Fruit fly (Drosophila melanogaster): ENCODE data around the gene CG16719.

CG16719 gene

DNA sequence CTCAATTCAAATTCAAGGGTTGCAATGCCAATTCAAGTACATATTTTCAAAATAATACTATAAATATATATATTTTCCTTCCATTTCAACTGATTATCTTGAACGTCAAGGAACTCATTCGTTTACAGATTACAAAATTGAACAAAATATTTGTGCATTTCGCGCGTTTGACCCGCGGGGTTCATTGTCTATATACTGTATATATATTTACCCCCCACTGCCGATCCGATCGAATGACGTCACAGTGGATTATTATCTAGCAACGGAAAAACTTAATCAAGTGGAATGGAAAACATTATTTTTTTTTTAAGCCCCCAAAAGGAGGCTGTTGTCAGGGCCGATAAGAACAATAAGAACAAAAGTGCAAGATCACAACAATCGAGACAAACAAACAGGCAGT lies 2.6 kb downstream of the CG16719 start:
- no peak for TF ChIP-seq CG10669 (GFP tag; optimal IDR thresholded peaks at IDR 0.05)
- peak; percentile 95 for TF ChIP-seq svp (GFP tag)

DNA sequence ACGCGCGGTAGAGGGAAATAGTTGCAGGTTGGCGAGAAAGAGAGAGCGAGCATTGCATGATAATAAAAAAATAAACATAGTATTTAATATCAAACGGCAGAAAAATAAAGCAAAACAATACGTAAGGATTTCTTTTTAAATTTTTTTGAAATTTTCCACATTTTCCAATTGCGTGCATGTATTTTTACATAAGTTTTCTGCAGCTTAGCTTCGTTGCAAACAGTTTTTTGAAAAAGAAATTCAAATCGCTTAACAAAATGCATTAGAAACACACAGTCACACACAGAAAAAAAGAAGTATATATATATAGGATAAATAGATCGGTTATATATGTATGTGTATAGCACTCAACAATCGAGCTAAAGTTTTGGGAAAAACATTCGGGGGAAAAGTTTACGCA lies 3.7 kb downstream of the CG16719 start:
- TF ChIP-seq CG6276 (GFP tag; optimal IDR thresholded peaks at IDR 0.05) (no peak), topi (GFP tag; optimal IDR thresholded peaks at IDR 0.05) (no peak), CG15336 (GFP tag; IDR thresholded peaks at IDR 0.05) (no peak), fd85E (GFP tag; optimal IDR thresholded peaks at IDR 0.05) (no peak), fd59A (GFP tag; optimal IDR thresholded peaks at IDR 0.05) (no peak), Smox (GFP tag; optimal IDR thresholded peaks at IDR 0.05) (no peak), CG11902 (GFP tag; optimal IDR thresholded peaks at IDR 0.05) (no peak), CG6854 (GFP tag; optimal IDR thresholded peaks at IDR 0.05) (no peak), Lpt (GFP tag; optimal IDR thresholded peaks at IDR 0.05) (no peak), CG34406 (GFP tag; optimal IDR thresholded peaks at IDR 0.05) (no peak), svp (GFP tag) (no peak)

DNA sequence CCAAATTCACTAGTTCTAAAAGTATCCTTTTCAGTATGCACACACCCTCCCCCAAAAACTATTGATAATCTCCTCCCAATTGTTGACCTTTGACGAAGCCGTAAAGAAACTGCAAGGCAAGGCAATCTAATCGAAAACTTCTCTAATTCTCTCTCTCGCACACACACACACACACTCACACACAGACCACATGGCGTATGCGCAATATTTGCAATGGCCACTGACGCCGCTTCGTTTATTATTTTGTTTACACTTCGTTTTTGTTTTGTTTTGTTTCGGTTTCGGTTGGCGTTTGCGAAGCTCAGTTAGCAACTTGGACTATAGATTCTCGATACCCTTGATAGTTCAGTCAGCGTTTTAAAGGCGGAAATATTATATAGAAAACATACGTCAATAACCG lies 4.8 kb downstream of the CG16719 start:
- no peak for TF ChIP-seq CG8119 (GFP tag; IDR thresholded peaks at IDR 0.05)
- TF ChIP-seq fkh (GFP tag; optimal IDR thresholded peaks at IDR 0.05): peak; percentile 63
- TF ChIP-seq Hr39 (GFP tag; optimal IDR thresholded peaks at IDR 0.05): no peak
- TF ChIP-seq CG31627 (GFP tag; optimal IDR thresholded peaks at IDR 0.05): no peak

DNA sequence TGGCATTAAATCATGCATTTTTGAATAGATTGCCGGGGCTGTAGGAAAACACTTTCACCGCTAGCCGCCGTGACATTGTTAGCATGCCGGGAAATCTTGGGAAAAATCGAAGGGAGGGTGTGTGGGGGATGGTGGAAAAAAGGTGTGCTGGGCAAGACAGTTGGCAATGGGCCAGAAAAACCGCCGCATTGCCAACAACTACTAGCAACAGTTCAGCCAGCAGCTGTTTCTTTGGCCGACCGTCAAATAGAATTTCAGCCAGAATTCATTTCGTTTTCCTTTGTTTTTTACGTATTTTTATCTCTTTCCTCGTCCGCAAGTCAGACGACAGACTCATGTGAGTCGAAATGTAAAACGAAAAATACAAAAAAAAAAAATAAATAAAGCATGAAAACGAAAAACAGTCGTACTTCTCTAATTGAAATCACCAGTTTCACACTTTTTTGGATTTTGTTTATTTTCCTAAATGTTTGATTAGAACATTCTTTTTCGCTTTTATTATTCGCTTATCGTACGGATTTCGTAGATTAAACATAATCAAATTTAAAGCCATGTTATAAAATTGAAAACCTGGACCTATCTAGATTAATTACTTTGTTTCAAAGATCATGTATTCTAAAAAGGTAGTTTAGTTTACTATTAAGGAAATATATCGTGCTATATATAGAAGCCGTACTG lies 6.0 kb downstream of the CG16719 start:
- TF ChIP-seq CG6854 (GFP tag; optimal IDR thresholded peaks at IDR 0.05) (no peak), ss (GFP tag; optimal IDR thresholded peaks at IDR 0.05) (no peak), Eip93F (GFP tag; optimal IDR thresholded peaks at IDR 0.05) (no peak), CG8319 (GFP tag; optimal IDR thresholded peaks at IDR 0.05) (no peak), spab (GFP tag; optimal IDR thresholded peaks at IDR 0.05) (no peak), Hr4 (GFP tag; optimal IDR thresholded peaks at IDR 0.05) (peak; percentile 64), lz (GFP tag; optimal IDR thresholded peaks at IDR 0.05) (peak; percentile 12), eg (GFP tag; IDR thresholded peaks at IDR 0.05) (0 out of 3 replicates have a peak, but pooled peaks have one; percentile 44), CG15336 (GFP tag; IDR thresholded peaks at IDR 0.05) (peak; percentile 43), net (GFP tag; optimal IDR thresholded peaks at IDR 0.05) (peak; percentile 43), Ets21C (GFP tag; optimal IDR thresholded peaks at IDR 0.05) (peak; percentile 38), Sox14 (GFP tag; optimal IDR thresholded peaks at IDR 0.05) (peak; percentile 0), esn (GFP tag; optimal IDR thresholded peaks at IDR 0.05) (peak; percentile 31), Met (GFP tag; optimal IDR thresholded peaks at IDR 0.05) (peak; percentile 47), CG31627 (GFP tag; optimal IDR thresholded peaks at IDR 0.05) (peak; percentile 22), Eip78C (GFP tag) (peak; percentile 52), OdsH (GFP tag; optimal IDR thresholded peaks at IDR 0.05) (peak; percentile 5), CG8119 (GFP tag; IDR thresholded peaks at IDR 0.05) (peak; percentile 54; the same call in 2 of the 3 replicates), acj6 (GFP tag; optimal IDR thresholded peaks at IDR 0.05) (peak; percentile 12), topi (GFP tag; optimal IDR thresholded peaks at IDR 0.05) (peak; percentile 38), Hr39 (GFP tag; optimal IDR thresholded peaks at IDR 0.05) (peak; percentile 17), CG6276 (GFP tag; optimal IDR thresholded peaks at IDR 0.05) (peak; percentile 58)

DNA sequence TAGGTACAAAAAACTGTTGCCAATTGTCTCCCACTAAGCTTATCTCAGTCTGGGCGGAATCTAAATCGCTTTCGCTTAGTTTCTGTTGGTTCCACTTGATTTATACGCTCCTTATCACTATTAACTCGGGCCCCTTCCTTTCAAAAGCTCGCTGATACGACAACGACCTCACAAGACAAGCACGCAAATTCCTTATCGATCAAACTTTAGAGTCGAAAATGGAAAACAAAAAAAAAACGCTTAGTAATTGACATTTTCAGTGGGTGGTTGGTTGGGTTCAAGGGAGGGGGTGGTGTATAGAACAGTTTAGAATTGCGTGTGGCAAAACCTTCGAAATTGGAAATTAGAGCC lies 6.5 kb downstream of the CG16719 start:
- TF ChIP-seq fd85E (GFP tag; optimal IDR thresholded peaks at IDR 0.05) (no peak), CG7368 (GFP tag; optimal IDR thresholded peaks at IDR 0.05) (no peak), CG8119 (GFP tag; IDR thresholded peaks at IDR 0.05) (no peak), ss (GFP tag; optimal IDR thresholded peaks at IDR 0.05) (no peak), CG6792 (GFP tag; optimal IDR thresholded peaks at IDR 0.05) (no peak), CG10669 (GFP tag; optimal IDR thresholded peaks at IDR 0.05) (no peak), CG6808 (GFP tag; optimal IDR thresholded peaks at IDR 0.05) (no peak), vri (GFP tag; optimal IDR thresholded peaks at IDR 0.05) (no peak), Sox14 (GFP tag; optimal IDR thresholded peaks at IDR 0.05) (no peak), CG3919 (GFP tag; optimal IDR thresholded peaks at IDR 0.05) (no peak), Hr39 (GFP tag; optimal IDR thresholded peaks at IDR 0.05) (no peak), Sox102F (GFP tag; optimal IDR thresholded peaks at IDR 0.05) (no peak), Smox (GFP tag; optimal IDR thresholded peaks at IDR 0.05) (no peak), acj6 (GFP tag; optimal IDR thresholded peaks at IDR 0.05) (no peak), CG6163 (GFP tag; IDR thresholded peaks at IDR 0.05) (no peak), cyc (GFP tag; optimal IDR thresholded peaks at IDR 0.05) (no peak), Eip75B (GFP tag; optimal IDR thresholded peaks at IDR 0.05) (no peak), net (GFP tag; optimal IDR thresholded peaks at IDR 0.05) (no peak), CG9139 (GFP tag; optimal IDR thresholded peaks at IDR 0.05) (no peak), Blimp-1 (GFP tag; optimal IDR thresholded peaks at IDR 0.05) (no peak)
